Worm (Caenorhabditis elegans) whole organism, midembryonic: Measurements from ENCODE around the gene str-84.

Source experiments
- T22C8.4 ChIP-seq: fragments of 200-800 bp; sonication (Bioruptor generic); IDR thresholded peaks from 2 replicates; pipeline ENCODE4 v1.3.6; 2022; ENCODE audit warnings: missing genetic modification characterization, missing compliant biosample characterization
- cog-1 ChIP-seq: sonication (generic microtip); optimal IDR thresholded peaks from 2 replicates; lab custom pipeline; 2016; ENCODE audit warnings: missing genetic modification characterization, missing compliant biosample characterization
- flt-1 ChIP-seq: fragments of 200-800 bp; sonication (Bioruptor generic); IDR thresholded peaks from 2 replicates; pipeline ENCODE4 v1.3.6; 2022; ENCODE audit warnings: missing genetic modification characterization, missing compliant biosample characterization
- klf-2 ChIP-seq: fragments of 200-800 bp; sonication (Bioruptor generic); conservative IDR thresholded peaks from 2 replicates; pipeline ENCODE4 v1.3.6; 2022; ENCODE audit warnings: missing genetic modification reagents, missing genetic modification characterization, missing compliant biosample characterization
- med-1 ChIP-seq: sonication (generic microtip); optimal IDR thresholded peaks from 2 replicates; lab custom pipeline; 2017; ENCODE audit warnings: missing genetic modification characterization, mild to moderate bottlenecking, missing compliant biosample characterization, antibody characterized with exemption, missing genetic modification reagents; ENCODE audit not compliant: insufficient read depth
- ref-1 ChIP-seq: fragments of 200-800 bp; sonication (Bioruptor generic); conservative IDR thresholded peaks from 2 replicates; pipeline ENCODE4 v1.3.6; 2022; ENCODE audit warnings: missing genetic modification reagents, missing genetic modification characterization, missing compliant biosample characterization
- tab-1 ChIP-seq: fragments of 200-800 bp; sonication (Bioruptor generic); IDR thresholded peaks from 2 replicates; pipeline ENCODE4 v1.3.6; 2022; ENCODE audit warnings: missing genetic modification characterization, missing compliant biosample characterization
- ztf-23 ChIP-seq: fragments of 200-800 bp; sonication (Bioruptor generic); IDR thresholded peaks from 2 replicates; pipeline ENCODE4 v1.3.6; 2022; ENCODE audit warnings: missing genetic modification reagents, missing genetic modification characterization, missing compliant biosample characterization
- ztf-29 ChIP-seq: fragments of 200-800 bp; sonication (Bioruptor generic); IDR thresholded peaks from 2 replicates; pipeline ENCODE4 v1.3.6; 2022; ENCODE audit warnings: missing genetic modification reagents, missing genetic modification characterization, missing compliant biosample characterization

str-84 gene

DNA sequence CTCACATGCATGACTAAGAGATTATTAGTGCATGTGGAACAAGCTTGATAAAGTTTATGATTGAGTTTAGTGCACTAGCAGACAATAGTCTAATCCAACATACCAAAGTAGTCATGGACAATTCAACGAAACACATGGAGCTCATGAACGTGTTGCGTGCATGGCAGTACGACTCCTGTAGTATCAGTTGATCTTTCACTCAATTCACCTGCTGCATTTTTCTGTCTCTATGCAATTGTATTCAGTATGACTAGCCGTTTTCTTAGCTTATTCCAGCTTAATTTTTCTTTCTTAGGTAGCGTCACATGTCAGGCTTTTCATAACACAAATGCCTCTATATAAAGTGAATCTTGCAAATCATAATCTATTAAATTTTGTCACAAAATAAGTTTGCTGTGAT lies 22.5 kb upstream of the str-84 start, which contains the start of gene srx-1:
Gene srx-1 (plus strand): TSS at position 382 of the 400 bp plus-strand sequence.
- TF ChIP-seq cog-1 (tag; lab: Kevin White, UChicago) (no peak), ztf-23 (GFP tag; lab: Robert Waterston, UW) (no peak), tab-1 (no peak), klf-2 (GFP tag; lab: Robert Waterston, UW) (no peak), ref-1 (GFP tag; lab: Robert Waterston, UW) (no peak), flt-1 (GFP tag; lab: Robert Waterston, UW) (no peak), ztf-29 (GFP tag; lab: Robert Waterston, UW) (no peak), med-1 (GFP tag; lab: Kevin White, UChicago) (no peak), T22C8.4 (GFP tag; lab: Robert Waterston, UW) (no peak)

DNA sequence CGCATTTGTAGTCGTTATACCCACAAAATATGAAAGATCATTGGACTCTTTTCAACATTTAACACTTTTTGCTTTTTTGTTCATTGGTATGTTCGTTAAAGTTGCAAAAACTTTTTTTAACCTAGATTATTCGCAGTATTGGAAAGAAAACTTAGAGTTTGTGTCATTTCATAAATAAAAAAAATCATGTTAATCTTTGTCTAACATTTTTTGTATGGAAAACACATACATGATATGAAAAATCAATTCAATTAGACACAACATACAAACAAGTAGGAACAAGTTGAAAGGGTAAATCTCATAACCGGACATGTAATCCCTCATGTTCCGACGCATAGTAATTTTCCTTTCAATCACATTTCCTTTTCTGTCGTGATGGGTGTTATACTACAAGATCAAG lies 20.4 kb upstream of the str-84 start, which contains the start of gene F59E11.2:
Gene F59E11.2 (plus strand): TSS at position 301 of the 400 bp plus-strand sequence.
- TF ChIP-seq ztf-29 (GFP tag; lab: Robert Waterston, UW) (no peak), cog-1 (tag; lab: Kevin White, UChicago) (no peak), T22C8.4 (GFP tag; lab: Robert Waterston, UW) (no peak), ztf-23 (GFP tag; lab: Robert Waterston, UW) (no peak), med-1 (GFP tag; lab: Kevin White, UChicago) (no peak), tab-1 (no peak), klf-2 (GFP tag; lab: Robert Waterston, UW) (no peak), flt-1 (GFP tag; lab: Robert Waterston, UW) (no peak), ref-1 (GFP tag; lab: Robert Waterston, UW) (no peak)

DNA sequence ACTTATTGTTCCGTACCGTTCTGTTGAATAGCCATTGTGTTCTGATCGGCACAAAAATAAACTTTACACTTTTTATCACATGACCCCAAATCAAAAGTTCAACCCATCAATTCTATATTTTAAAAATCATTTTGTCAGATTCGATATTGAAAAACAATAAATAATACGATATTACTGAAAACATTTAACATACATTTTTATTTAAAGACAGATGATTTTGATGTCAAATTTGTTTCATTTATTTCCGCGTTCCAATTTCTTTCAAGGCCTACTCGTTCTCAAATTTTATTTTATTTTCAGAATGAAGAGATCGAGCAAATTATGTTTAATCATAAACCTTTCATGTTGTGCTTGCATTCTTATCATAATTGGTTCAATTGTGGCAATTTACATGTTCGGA lies 14.1 kb upstream of the str-84 start, which contains the start of gene F59E11.5:
Gene F59E11.5 (plus strand): TSS at position 301 of the 400 bp plus-strand sequence.
- TF ChIP-seq ref-1 (GFP tag; lab: Robert Waterston, UW) (no peak), tab-1 (no peak), med-1 (GFP tag; lab: Kevin White, UChicago) (no peak), klf-2 (GFP tag; lab: Robert Waterston, UW) (no peak), flt-1 (GFP tag; lab: Robert Waterston, UW) (no peak), ztf-29 (GFP tag; lab: Robert Waterston, UW) (no peak), T22C8.4 (GFP tag; lab: Robert Waterston, UW) (no peak), ztf-23 (GFP tag; lab: Robert Waterston, UW) (no peak), cog-1 (tag; lab: Kevin White, UChicago) (no peak)

DNA sequence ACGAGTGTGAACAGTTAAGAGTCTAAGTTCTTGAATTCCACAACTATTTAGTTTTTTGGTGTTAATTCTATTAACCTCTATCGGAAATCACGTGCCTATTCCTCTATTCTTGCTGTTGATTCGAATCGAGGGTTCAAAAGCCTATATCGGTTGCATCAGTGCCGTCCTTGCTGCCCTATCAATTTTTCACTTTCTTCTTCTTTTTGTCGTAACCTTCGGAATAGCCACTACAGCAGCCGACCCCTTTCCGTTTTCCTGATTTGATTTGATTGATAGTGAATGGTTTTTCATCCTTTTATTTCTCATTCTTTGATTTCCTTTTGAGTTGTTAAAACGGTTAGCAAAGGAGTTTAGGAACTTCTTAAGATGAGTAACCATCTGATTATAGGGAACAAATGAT lies 13.5 kb upstream of the str-84 start:
- TF ChIP-seq med-1 (GFP tag; lab: Kevin White, UChicago) (no peak), klf-2 (GFP tag; lab: Robert Waterston, UW) (no peak), ztf-23 (GFP tag; lab: Robert Waterston, UW) (no peak), ztf-29 (GFP tag; lab: Robert Waterston, UW) (no peak), cog-1 (tag; lab: Kevin White, UChicago) (no peak), flt-1 (GFP tag; lab: Robert Waterston, UW) (no peak), T22C8.4 (GFP tag; lab: Robert Waterston, UW) (no peak), tab-1 (no peak), ref-1 (GFP tag; lab: Robert Waterston, UW) (no peak)

DNA sequence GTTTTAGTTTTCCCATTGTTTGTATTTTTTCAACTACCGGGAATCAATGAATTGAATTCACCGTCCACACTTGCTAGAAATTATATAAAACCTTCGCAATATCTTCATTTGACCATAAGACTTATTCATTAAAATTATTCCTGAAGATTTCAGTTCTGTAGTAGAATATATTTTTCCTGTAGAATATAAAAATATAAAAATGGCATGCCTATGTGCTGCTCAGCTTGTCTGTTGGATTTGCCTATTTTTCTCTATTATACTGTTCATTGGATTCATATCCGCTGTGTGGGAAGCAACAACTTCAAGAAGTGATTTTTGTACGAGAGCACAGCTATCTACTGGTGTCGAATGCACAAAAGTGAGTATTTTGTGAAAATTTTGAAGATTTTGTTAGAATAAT lies 10.9 kb upstream of the str-84 start, which contains the start of gene F59E11.6:
Gene F59E11.6 (plus strand): TSS at position 111 of the 400 bp plus-strand sequence.
- no peak for TF ChIP-seq cog-1 (tag; lab: Kevin White, UChicago)
- TF ChIP-seq flt-1 (GFP tag; lab: Robert Waterston, UW): no peak
- TF ChIP-seq klf-2 (GFP tag; lab: Robert Waterston, UW): no peak
- TF ChIP-seq T22C8.4 (GFP tag; lab: Robert Waterston, UW): no peak
- no peak for TF ChIP-seq ztf-29 (GFP tag; lab: Robert Waterston, UW)
- TF ChIP-seq ref-1 (GFP tag; lab: Robert Waterston, UW): no peak
- no peak for TF ChIP-seq ztf-23 (GFP tag; lab: Robert Waterston, UW)
- TF ChIP-seq tab-1: no peak
- no peak for TF ChIP-seq med-1 (GFP tag; lab: Kevin White, UChicago)

DNA sequence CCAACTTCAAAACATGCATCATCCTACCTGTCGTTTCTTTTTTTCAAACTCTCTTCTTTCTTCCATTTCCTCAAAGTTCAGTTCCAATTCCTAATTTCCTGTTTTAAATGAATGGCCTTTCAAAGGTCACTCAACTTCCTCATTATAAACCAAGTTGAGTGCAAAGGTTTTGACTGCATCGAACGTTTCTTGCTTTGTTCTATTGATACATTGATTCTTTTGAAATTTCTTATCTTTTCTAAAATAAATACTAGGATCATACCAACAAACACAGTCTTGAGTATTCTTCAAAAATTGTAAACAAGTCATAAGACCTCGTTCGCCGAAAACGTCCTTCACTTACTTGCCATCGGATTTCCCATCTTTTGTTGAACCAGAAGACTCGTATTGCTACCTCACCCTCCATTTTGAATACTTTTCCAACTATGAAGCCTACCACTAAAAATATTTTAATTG lies 9.5 kb upstream of the str-84 start, which contains the start of gene F59E11.7:
Gene F59E11.7 (plus strand): TSS at position 51 of the 456 bp plus-strand sequence.
- no peak for TF ChIP-seq klf-2 (GFP tag; lab: Robert Waterston, UW)
- no peak for TF ChIP-seq ztf-23 (GFP tag; lab: Robert Waterston, UW)
- TF ChIP-seq T22C8.4 (GFP tag; lab: Robert Waterston, UW): no peak

DNA sequence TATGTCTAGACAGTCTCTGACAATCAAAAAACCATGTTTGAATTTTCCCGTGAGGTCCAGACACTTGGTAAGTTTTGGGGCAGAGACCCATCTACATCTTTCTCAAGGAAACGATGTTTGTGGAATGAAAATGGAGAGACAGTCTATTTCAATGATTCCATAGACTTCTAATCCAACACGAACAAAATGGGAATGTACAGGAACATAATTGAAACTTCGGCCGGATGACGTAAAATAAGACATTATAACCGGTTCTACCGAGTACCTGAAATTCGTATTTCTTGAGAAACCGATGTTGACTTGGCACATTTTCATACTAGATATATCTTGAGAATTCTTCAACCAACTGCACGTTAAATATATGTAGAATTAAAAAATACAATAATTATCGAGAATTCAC lies 7.4 kb upstream of the str-84 start, which contains the start of gene str-87:
Gene str-87 (minus strand): TSS at position 101 of the 400 bp plus-strand sequence.
- TF ChIP-seq T22C8.4 (GFP tag; lab: Robert Waterston, UW) (no peak), ref-1 (GFP tag; lab: Robert Waterston, UW) (no peak), med-1 (GFP tag; lab: Kevin White, UChicago) (no peak), cog-1 (tag; lab: Kevin White, UChicago) (no peak), tab-1 (no peak), klf-2 (GFP tag; lab: Robert Waterston, UW) (no peak), flt-1 (GFP tag; lab: Robert Waterston, UW) (no peak), ztf-29 (GFP tag; lab: Robert Waterston, UW) (no peak), ztf-23 (GFP tag; lab: Robert Waterston, UW) (no peak)

DNA sequence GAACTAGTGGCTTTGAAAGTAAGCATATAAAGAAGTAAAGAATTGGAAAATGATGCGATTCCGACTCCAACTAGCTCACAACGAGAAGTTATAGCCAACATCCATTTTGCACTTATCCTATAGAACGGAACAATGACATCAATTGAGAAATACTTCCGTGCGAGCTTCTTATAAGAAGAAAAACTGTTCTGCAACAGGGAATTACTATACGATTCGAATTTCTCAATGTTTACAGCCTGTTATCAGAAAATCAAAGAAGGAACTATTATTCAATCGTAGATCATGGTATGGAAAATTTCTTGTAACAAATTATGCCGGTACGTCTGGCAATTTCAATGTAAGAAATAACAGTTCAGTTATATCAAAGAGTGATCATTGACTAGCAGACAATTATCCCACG lies 5.0 kb upstream of the str-84 start, which contains the start of gene str-85:
Gene str-85 (minus strand): TSS at position 101 of the 400 bp plus-strand sequence.
- TF ChIP-seq klf-2 (GFP tag; lab: Robert Waterston, UW): no peak
- TF ChIP-seq med-1 (GFP tag; lab: Kevin White, UChicago): no peak
- TF ChIP-seq cog-1 (tag; lab: Kevin White, UChicago): no peak
- TF ChIP-seq flt-1 (GFP tag; lab: Robert Waterston, UW): no peak
- TF ChIP-seq ref-1 (GFP tag; lab: Robert Waterston, UW): no peak
- no peak for TF ChIP-seq ztf-23 (GFP tag; lab: Robert Waterston, UW)
- no peak for TF ChIP-seq ztf-29 (GFP tag; lab: Robert Waterston, UW)
- TF ChIP-seq T22C8.4 (GFP tag; lab: Robert Waterston, UW): no peak
- TF ChIP-seq tab-1: no peak
